Fruit fly (Drosophila melanogaster) whole organism, prepupa: ENCODE measurements around the gene CG18088.
A peak's percentile ranks its signal among the peaks of the same experiment; 100 is the strongest.

ENCODE experiments used
- Blimp-1 ChIP-seq: fragments of 200-800 bp; sonication (Bioruptor generic); optimal IDR thresholded peaks from 3 replicates; lab custom pipeline; 2017; ENCODE audit warnings: missing biosample characterization, missing genetic modification characterization, mild to moderate bottlenecking, moderate library complexity, missing genetic modification reagents
- CG10631 ChIP-seq: fragments of 200-800 bp; sonication (Bioruptor generic); optimal IDR thresholded peaks from 2 replicates; lab custom pipeline; 2016; ENCODE audit warnings: missing biosample characterization, missing genetic modification characterization
- CG11294 ChIP-seq: fragments of 200-800 bp; sonication (Bioruptor generic); IDR thresholded peaks from 2 replicates; pipeline ENCODE4 v1.3.6; 2022; ENCODE audit warnings: missing biosample characterization, missing genetic modification characterization
- CG11762 ChIP-seq: fragments of 200-800 bp; sonication (Bioruptor generic); optimal IDR thresholded peaks from 3 replicates; lab custom pipeline; 2016; ENCODE audit warnings: missing biosample characterization, missing genetic modification characterization; ENCODE audit not compliant: insufficient read depth
- CG11902 ChIP-seq: fragments of 200-800 bp; sonication (Bioruptor generic); optimal IDR thresholded peaks from 3 replicates; lab custom pipeline; 2016; ENCODE audit warnings: missing biosample characterization, missing genetic modification characterization
- CG15336 ChIP-seq: fragments of 200-800 bp; sonication (Bioruptor generic); IDR thresholded peaks from 2 replicates; pipeline ENCODE4 v1.3.6; 2022; ENCODE audit warnings: missing biosample characterization, missing genetic modification characterization
- CG1621 ChIP-seq: fragments of 200-800 bp; sonication (Bioruptor generic); optimal IDR thresholded peaks from 3 replicates; lab custom pipeline; 2018; ENCODE audit warnings: missing biosample characterization, mild to moderate bottlenecking, missing genetic modification characterization
- CG16779 ChIP-seq: fragments of 200-800 bp; sonication (Bioruptor generic); optimal IDR thresholded peaks from 3 replicates; lab custom pipeline; 2017; ENCODE audit warnings: missing biosample characterization, mild to moderate bottlenecking, missing genetic modification characterization
- CG31627 ChIP-seq: fragments of 200-800 bp; sonication (Bioruptor generic); optimal IDR thresholded peaks from 3 replicates; lab custom pipeline; 2016; ENCODE audit warnings: missing biosample characterization, missing genetic modification characterization
- CG34406 ChIP-seq: fragments of 200-800 bp; sonication (Bioruptor generic); optimal IDR thresholded peaks from 3 replicates; lab custom pipeline; 2016; ENCODE audit warnings: missing biosample characterization, missing genetic modification characterization
- CG3919 ChIP-seq: fragments of 200-800 bp; sonication (Bioruptor generic); optimal IDR thresholded peaks from 3 replicates; lab custom pipeline; 2016; ENCODE audit warnings: missing biosample characterization, missing genetic modification characterization
- CG4318 ChIP-seq: fragments of 200-800 bp; sonication (Bioruptor generic); optimal IDR thresholded peaks from 3 replicates; lab custom pipeline; 2017; ENCODE audit warnings: missing biosample characterization, mild to moderate bottlenecking, missing genetic modification characterization
- CG6163 ChIP-seq: fragments of 200-800 bp; sonication (Bioruptor generic); IDR thresholded peaks from 3 replicates; pipeline ENCODE4 v1.3.6; 2022; ENCODE audit warnings: missing biosample characterization, missing genetic modification characterization
- CG6276 ChIP-seq: fragments of 200-800 bp; sonication (Bioruptor generic); optimal IDR thresholded peaks from 2 replicates; lab custom pipeline; 2017; ENCODE audit warnings: missing biosample characterization, mild to moderate bottlenecking, missing genetic modification characterization
- CG6792 ChIP-seq: fragments of 200-800 bp; sonication (Bioruptor generic); optimal IDR thresholded peaks from 3 replicates; lab custom pipeline; 2016; ENCODE audit warnings: missing biosample characterization, missing genetic modification characterization
- CG7368 ChIP-seq: fragments of 200-800 bp; sonication (Bioruptor generic); optimal IDR thresholded peaks from 3 replicates; lab custom pipeline; 2016; ENCODE audit warnings: missing biosample characterization, missing genetic modification characterization
- CG8119 ChIP-seq: fragments of 200-800 bp; sonication (Bioruptor generic); IDR thresholded peaks from 3 replicates; pipeline ENCODE4 v1.3.6; 2022; ENCODE audit warnings: missing biosample characterization, missing genetic modification characterization
- CG8319 ChIP-seq: fragments of 200-800 bp; sonication (Bioruptor generic); optimal IDR thresholded peaks from 3 replicates; lab custom pipeline; 2016; ENCODE audit warnings: missing biosample characterization, missing genetic modification characterization
- CG9139 ChIP-seq: fragments of 200-800 bp; sonication (Bioruptor generic); optimal IDR thresholded peaks from 3 replicates; lab custom pipeline; 2017; ENCODE audit warnings: missing biosample characterization, mild to moderate bottlenecking, missing genetic modification characterization
- Eip78C ChIP-seq: fragments of 200-800 bp; sonication (Bioruptor generic); peaks from one replicate; lab custom pipeline; 2016; ENCODE audit warnings: missing biosample characterization, missing genetic modification characterization
- Eip93F ChIP-seq: fragments of 200-800 bp; sonication (Bioruptor generic); optimal IDR thresholded peaks from 2 replicates; lab custom pipeline; 2016; ENCODE audit warnings: missing biosample characterization, mild to moderate bottlenecking, missing genetic modification characterization
- Ets21C ChIP-seq: fragments of 200-800 bp; sonication (Bioruptor generic); optimal IDR thresholded peaks from 3 replicates; lab custom pipeline; 2016; ENCODE audit warnings: missing biosample characterization, missing genetic modification characterization
- Ets96B ChIP-seq: fragments of 200-800 bp; optimal IDR thresholded peaks from 2 replicates; lab custom pipeline; 2019; ENCODE audit warnings: missing biosample characterization, mild to moderate bottlenecking, missing genetic modification characterization, moderate library complexity
- Gug ChIP-seq: fragments of 200-800 bp; sonication (Bioruptor generic); IDR thresholded peaks from 2 replicates; pipeline ENCODE4 v1.3.6; 2022; ENCODE audit warnings: missing biosample characterization, missing genetic modification characterization
- Hr4 ChIP-seq: fragments of 200-800 bp; sonication (Bioruptor generic); optimal IDR thresholded peaks from 3 replicates; lab custom pipeline; 2016; ENCODE audit warnings: missing biosample characterization, missing genetic modification characterization
- Lpt ChIP-seq: fragments of 200-800 bp; sonication (Bioruptor generic); optimal IDR thresholded peaks from 3 replicates; lab custom pipeline; 2016; ENCODE audit warnings: missing biosample characterization, missing genetic modification characterization
- Met ChIP-seq: fragments of 200-800 bp; sonication (Bioruptor generic); optimal IDR thresholded peaks from 3 replicates; lab custom pipeline; 2016; ENCODE audit warnings: missing biosample characterization, missing genetic modification characterization
- Smox ChIP-seq: fragments of 200-800 bp; sonication (Bioruptor generic); optimal IDR thresholded peaks from 3 replicates; lab custom pipeline; 2016; ENCODE audit warnings: missing biosample characterization, missing genetic modification characterization
- Sox102F ChIP-seq: fragments of 200-800 bp; sonication (Bioruptor generic); optimal IDR thresholded peaks from 2 replicates; lab custom pipeline; 2016; ENCODE audit warnings: missing biosample characterization, mild to moderate bottlenecking, missing genetic modification characterization
- Sox14 ChIP-seq: fragments of 200-800 bp; sonication (Bioruptor generic); optimal IDR thresholded peaks from 3 replicates; lab custom pipeline; 2016; ENCODE audit warnings: missing biosample characterization, missing genetic modification characterization
- Sox15 ChIP-seq: fragments of 200-800 bp; sonication (Bioruptor generic); optimal IDR thresholded peaks from 3 replicates; lab custom pipeline; 2016; ENCODE audit warnings: missing biosample characterization, missing genetic modification characterization
- cyc ChIP-seq: fragments of 200-800 bp; sonication (Bioruptor generic); optimal IDR thresholded peaks from 3 replicates; lab custom pipeline; 2016; ENCODE audit warnings: missing biosample characterization, missing genetic modification characterization
- dac ChIP-seq: fragments of 200-800 bp; sonication (Bioruptor generic); optimal IDR thresholded peaks from 2 replicates; lab custom pipeline; 2017; ENCODE audit warnings: missing biosample characterization, mild to moderate bottlenecking, missing genetic modification characterization
- dsx ChIP-seq: fragments of 200-800 bp; optimal IDR thresholded peaks from 3 replicates; lab custom pipeline; 2019; ENCODE audit warnings: missing biosample characterization, mild to moderate bottlenecking, missing genetic modification characterization, moderate library complexity; ENCODE audit not compliant: poor library complexity, severe bottlenecking
- eg ChIP-seq: fragments of 200-800 bp; sonication (Bioruptor generic); IDR thresholded peaks from 3 replicates; pipeline ENCODE4 v1.3.6; 2022; ENCODE audit warnings: missing biosample characterization, missing genetic modification characterization
- esn ChIP-seq: fragments of 200-800 bp; sonication (Bioruptor generic); optimal IDR thresholded peaks from 2 replicates; lab custom pipeline; 2016; ENCODE audit warnings: missing biosample characterization, mild to moderate bottlenecking, missing genetic modification characterization, moderate library complexity
- fkh ChIP-seq: fragments of 200-800 bp; sonication (Bioruptor generic); optimal IDR thresholded peaks from 3 replicates; lab custom pipeline; 2017; ENCODE audit warnings: missing biosample characterization, mild to moderate bottlenecking, missing genetic modification characterization, moderate library complexity
- net ChIP-seq: fragments of 200-800 bp; sonication (Bioruptor generic); optimal IDR thresholded peaks from 3 replicates; lab custom pipeline; 2016; ENCODE audit warnings: missing biosample characterization, missing genetic modification characterization
- pdm3 ChIP-seq: fragments of 200-800 bp; sonication (Bioruptor generic); optimal IDR thresholded peaks from 3 replicates; lab custom pipeline; 2016; ENCODE audit warnings: missing biosample characterization, missing genetic modification characterization
- salr ChIP-seq, 2 experiments: fragments of 200-800 bp; sonication (Bioruptor generic); optimal IDR thresholded peaks; 3 replicates each; lab custom pipeline; 2016 to 2018; ENCODE audit warnings: missing biosample characterization in 2 of 2, missing genetic modification characterization in 2 of 2, mild to moderate bottlenecking in 1 of 2
- ss ChIP-seq, 2 experiments: fragments of 200-800 bp; sonication (Bioruptor generic); optimal IDR thresholded peaks; 2 replicates in 1 of 2; 3 replicates in 1 of 2; lab custom pipeline; 2017 to 2018; ENCODE audit warnings: mild to moderate bottlenecking in 2 of 2, missing biosample characterization in 2 of 2, missing genetic modification characterization in 2 of 2, moderate library complexity in 1 of 2
- svp ChIP-seq: fragments of 200-800 bp; sonication (Bioruptor generic); peaks from one replicate; lab custom pipeline; 2016; ENCODE audit warnings: missing biosample characterization, missing genetic modification characterization
- topi ChIP-seq: fragments of 200-800 bp; sonication (Bioruptor generic); optimal IDR thresholded peaks from 3 replicates; lab custom pipeline; 2016; ENCODE audit warnings: missing biosample characterization, missing genetic modification characterization
- vri ChIP-seq: fragments of 200-800 bp; sonication (Bioruptor generic); optimal IDR thresholded peaks from 3 replicates; lab custom pipeline; 2016; ENCODE audit warnings: missing biosample characterization, mild to moderate bottlenecking, missing genetic modification characterization

CG18088 gene

dm6 chr2L:8949919-8950722 is 17.2 kb upstream of the CG18088 start (continued):
- TF ChIP-seq CG10631 (GFP tag; lab: Kevin White, UChicago), result peak; percentile 69
- TF ChIP-seq CG1621 (tag; lab: Kevin White, UChicago), result no peak
- TF ChIP-seq Eip93F, result peak; percentile 75
- peak; percentile 50 to 58 for TF ChIP-seq ss (GFP tag; optimal IDR thresholded peaks at IDR 0.05; lab: Kevin White, UChicago)
- TF ChIP-seq CG7368 (GFP tag; lab: Kevin White, UChicago), result peak; percentile 28
- peak; percentile 73 for TF ChIP-seq CG3919 (GFP tag; lab: Kevin White, UChicago)
- TF ChIP-seq Lpt (GFP tag; lab: Kevin White, UChicago), result no peak
- peak; percentile 79 for TF ChIP-seq CG31627 (GFP tag; lab: Kevin White, UChicago)
- peak; percentile 67 for TF ChIP-seq CG6792 (GFP tag; lab: Kevin White, UChicago)
- no peak for TF ChIP-seq CG6276 (GFP tag; lab: Kevin White, UChicago)

- TF ChIP-seq Ets21C (GFP tag; lab: Kevin White, UChicago) (peak; percentile 75), CG6276 (GFP tag; lab: Kevin White, UChicago) (peak; percentile 96), CG15336 (peak; percentile 98), CG31627 (GFP tag; lab: Kevin White, UChicago) (peak; percentile 80), pdm3 (GFP tag; lab: Kevin White, UChicago) (peak; percentile 83), Sox15 (GFP tag; lab: Kevin White, UChicago) (peak; percentile 78), CG8119 (GFP tag; lab: Robert Waterston, UW) (peak; percentile 99), CG11762 (GFP tag; lab: Kevin White, UChicago) (peak; percentile 96), Eip78C (GFP tag; lab: Kevin White, UChicago) (peak; percentile 98), dsx (GFP tag; lab: Kevin White, UChicago) (peak; percentile 99), CG1621 (tag; lab: Kevin White, UChicago) (peak; percentile 90), fkh (peak; percentile 75), Sox14 (peak; percentile 87), Lpt (GFP tag; lab: Kevin White, UChicago) (peak; percentile 95), Gug (GFP tag; lab: Robert Waterston, UW) (peak; percentile 96), Met (GFP tag; lab: Kevin White, UChicago) (peak; percentile 89), Ets96B (tag; lab: Kevin White, UChicago) (peak; percentile 99), CG11294 (GFP tag; lab: Robert Waterston, UW) (peak; percentile 96), Sox102F (GFP tag; lab: Kevin White, UChicago) (peak; percentile 85), esn (GFP tag; lab: Kevin White, UChicago) (peak; percentile 96), dac (peak; percentile 81), ss (GFP tag; optimal IDR thresholded peaks at IDR 0.05; lab: Kevin White, UChicago) (peak; percentile 98 to 99), CG10631 (GFP tag; lab: Kevin White, UChicago) (peak; percentile 98), eg (peak; percentile 97), Smox (GFP tag; lab: Kevin White, UChicago) (peak; percentile 86), CG3919 (GFP tag; lab: Kevin White, UChicago) (peak; percentile 97), Eip93F (peak; percentile 73), CG7368 (GFP tag; lab: Kevin White, UChicago) (peak; percentile 93), Hr4 (peak; percentile 75), CG6163 (peak; percentile 97), CG4318 (GFP tag; lab: Kevin White, UChicago) (peak; percentile 90), CG9139 (GFP tag; lab: Kevin White, UChicago) (peak; percentile 97), CG6792 (GFP tag; lab: Kevin White, UChicago) (peak; percentile 96), cyc (GFP tag; lab: Kevin White, UChicago) (peak; percentile 89), topi (GFP tag; lab: Kevin White, UChicago) (peak; percentile 88), CG16779 (peak; percentile 96), Blimp-1 (GFP tag; lab: Kevin White, UChicago) (peak; percentile 95), CG8319 (peak; percentile 87), CG11902 (GFP tag; lab: Kevin White, UChicago) (peak; percentile 82), salr (GFP tag; optimal IDR thresholded peaks at IDR 0.05; lab: Kevin White, UChicago) (peak; percentile 77 to 98), vri (GFP tag; lab: Kevin White, UChicago) (peak; percentile 80), svp (GFP tag; lab: Kevin White, UChicago) (peak; percentile 96), net (peak; percentile 92), CG34406 (GFP tag; lab: Kevin White, UChicago) (peak; percentile 98)
Observed at dm6 chr2L:8951184-8951934, 16.0 kb upstream of the CG18088 start, which contains the start of gene C1GalTA. TSS of gene C1GalTA (minus strand) at chr2L:8951216.
